Worm (Caenorhabditis elegans) whole organism, L3 larva: ENCODE measurements around the gene F31F7.2.

Experiments used
- ZK546.5 ChIP-seq: sonication (generic microtip); optimal IDR thresholded peaks from 2 replicates; lab custom pipeline; 2017; ENCODE audit warnings: missing biosample characterization, missing genetic modification characterization
- aly-2 ChIP-seq: fragments of 150-350 bp; optimal IDR thresholded peaks from 2 replicates; lab custom pipeline; 2014; ENCODE audit warnings: missing biosample characterization, missing genetic modification characterization
- ama-1 ChIP-seq: fragments of 150-350 bp; optimal IDR thresholded peaks from 2 replicates; lab custom pipeline; 2018
- ceh-16 ChIP-seq: sonication (generic microtip); optimal IDR thresholded peaks from 2 replicates; lab custom pipeline; 2017; ENCODE audit warnings: missing biosample characterization, missing genetic modification characterization
- ceh-28 ChIP-seq: fragments of 150-350 bp; optimal IDR thresholded peaks from 2 replicates; lab custom pipeline; 2014; ENCODE audit warnings: missing biosample characterization, missing genetic modification reagents, missing genetic modification characterization
- ceh-82 ChIP-seq: fragments of 150-350 bp; optimal IDR thresholded peaks from 2 replicates; lab custom pipeline; 2014; ENCODE audit warnings: missing biosample characterization, missing genetic modification characterization
- egl-27 ChIP-seq: sonication (generic microtip); optimal IDR thresholded peaks from 4 replicates; lab custom pipeline; 2017; ENCODE audit warnings: missing biosample characterization, missing genetic modification reagents, missing genetic modification characterization
- elt-1 ChIP-seq: fragments of 150-350 bp; optimal IDR thresholded peaks from 2 replicates; lab custom pipeline; 2014; ENCODE audit warnings: missing biosample characterization, missing genetic modification characterization
- elt-2 ChIP-seq: sonication (generic microtip); optimal IDR thresholded peaks from 2 replicates; lab custom pipeline; 2016; ENCODE audit warnings: missing genetic modification reagents, mild to moderate bottlenecking, missing genetic modification characterization, missing compliant biosample characterization
- elt-3 ChIP-seq, 3 experiments: fragments of 150-350 bp in 1 of 3; sonication (generic microtip) in 2 of 3; optimal IDR thresholded peaks; 2 replicates in 2 of 3; 4 replicates in 1 of 3; lab custom pipeline; 2014 to 2017; ENCODE audit warnings: missing biosample characterization in 3 of 3, missing genetic modification characterization in 3 of 3
- fkh-2 ChIP-seq: fragments of 150-350 bp; optimal IDR thresholded peaks from 2 replicates; lab custom pipeline; 2014; ENCODE audit warnings: missing biosample characterization, missing genetic modification reagents, missing genetic modification characterization
- fos-1 ChIP-seq: fragments of 150-350 bp; optimal IDR thresholded peaks from 2 replicates; lab custom pipeline; 2014; ENCODE audit warnings: missing biosample characterization, missing genetic modification characterization
- hmg-11 ChIP-seq: sonication (generic microtip); optimal IDR thresholded peaks from 2 replicates; lab custom pipeline; 2016; ENCODE audit warnings: missing genetic modification characterization, missing compliant biosample characterization
- jun-1 ChIP-seq: fragments of 150-350 bp; optimal IDR thresholded peaks from 2 replicates; lab custom pipeline; 2014; ENCODE audit warnings: missing biosample characterization, missing genetic modification reagents, missing genetic modification characterization
- lin-15B ChIP-seq: fragments of 150-350 bp; optimal IDR thresholded peaks from 2 replicates; lab custom pipeline; 2014; ENCODE audit warnings: missing biosample characterization, missing genetic modification characterization
- mdl-1 ChIP-seq: fragments of 150-350 bp; optimal IDR thresholded peaks from 2 replicates; lab custom pipeline; 2014; ENCODE audit warnings: missing biosample characterization, missing genetic modification characterization
- mml-1 ChIP-seq: fragments of 150-350 bp; sonication (generic microtip); optimal IDR thresholded peaks from 3 replicates; lab custom pipeline; 2014; ENCODE audit warnings: missing biosample characterization, missing genetic modification characterization
- nfya-1 ChIP-seq: sonication (generic microtip); optimal IDR thresholded peaks from 2 replicates; lab custom pipeline; 2017; ENCODE audit warnings: missing genetic modification characterization, mild to moderate bottlenecking, missing compliant biosample characterization, antibody characterized with exemption, moderate library complexity; ENCODE audit not compliant: insufficient read depth
- nhr-11 ChIP-seq: fragments of 150-350 bp; optimal IDR thresholded peaks from 2 replicates; lab custom pipeline; 2014; ENCODE audit warnings: missing biosample characterization, missing genetic modification characterization
- nhr-12 ChIP-seq: fragments of 150-350 bp; optimal IDR thresholded peaks from 2 replicates; lab custom pipeline; 2014; ENCODE audit warnings: missing biosample characterization, missing genetic modification characterization
- nhr-23 ChIP-seq: fragments of 150-350 bp; optimal IDR thresholded peaks from 2 replicates; lab custom pipeline; 2014; ENCODE audit warnings: missing biosample characterization, missing genetic modification reagents, missing genetic modification characterization
- nhr-237 ChIP-seq: fragments of 150-350 bp; optimal IDR thresholded peaks from 2 replicates; lab custom pipeline; 2014; ENCODE audit warnings: missing biosample characterization, missing genetic modification characterization
- nhr-25 ChIP-seq: sonication (generic microtip); optimal IDR thresholded peaks from 2 replicates; lab custom pipeline; 2017; ENCODE audit warnings: missing biosample characterization, missing genetic modification characterization
- nhr-28 ChIP-seq: fragments of 150-350 bp; optimal IDR thresholded peaks from 2 replicates; lab custom pipeline; 2014; ENCODE audit warnings: missing biosample characterization, missing genetic modification characterization
- nhr-43 ChIP-seq: sonication (generic microtip); optimal IDR thresholded peaks from 2 replicates; lab custom pipeline; 2016; ENCODE audit warnings: mild to moderate bottlenecking, missing genetic modification characterization, missing compliant biosample characterization; ENCODE audit not compliant: poor library complexity, severe bottlenecking
- nhr-67 ChIP-seq: fragments of 150-350 bp; optimal IDR thresholded peaks from 2 replicates; lab custom pipeline; 2014; ENCODE audit warnings: missing biosample characterization, missing genetic modification characterization
- nhr-76 ChIP-seq: fragments of 150-350 bp; sonication (generic microtip); optimal IDR thresholded peaks from 5 replicates; lab custom pipeline; 2014; ENCODE audit warnings: missing biosample characterization, missing genetic modification characterization
- nhr-77 ChIP-seq: fragments of 150-350 bp; optimal IDR thresholded peaks from 2 replicates; lab custom pipeline; 2014; ENCODE audit warnings: missing biosample characterization, missing genetic modification characterization
- pha-4 ChIP-seq: fragments of 150-350 bp; optimal IDR thresholded peaks from 2 replicates; lab custom pipeline; 2014; ENCODE audit warnings: missing biosample characterization, missing genetic modification reagents, missing genetic modification characterization
- pqm-1 ChIP-seq: fragments of 150-350 bp; optimal IDR thresholded peaks from 2 replicates; lab custom pipeline; 2017; ENCODE audit warnings: missing biosample characterization, missing genetic modification characterization, inconsistent platforms
- sea-2 ChIP-seq: fragments of 150-350 bp; sonication (generic microtip); optimal IDR thresholded peaks from 4 replicates; lab custom pipeline; 2014; ENCODE audit warnings: missing biosample characterization, missing genetic modification reagents, missing genetic modification characterization
- snpc-4 ChIP-seq: fragments of 150-350 bp; optimal IDR thresholded peaks from 2 replicates; lab custom pipeline; 2014; ENCODE audit warnings: missing biosample characterization, missing genetic modification characterization
- tbx-2 ChIP-seq: sonication (generic microtip); optimal IDR thresholded peaks from 2 replicates; lab custom pipeline; 2016; ENCODE audit warnings: mild to moderate bottlenecking, missing genetic modification characterization, missing compliant biosample characterization
- unc-39 ChIP-seq: sonication (generic microtip); optimal IDR thresholded peaks from 4 replicates; lab custom pipeline; 2017; ENCODE audit warnings: missing biosample characterization, missing genetic modification characterization
- unc-62 ChIP-seq: fragments of 150-350 bp; sonication (generic microtip); optimal IDR thresholded peaks from 4 replicates; lab custom pipeline; 2014; ENCODE audit warnings: missing biosample characterization, missing genetic modification reagents, missing genetic modification characterization
- zag-1 ChIP-seq: fragments of 150-350 bp; optimal IDR thresholded peaks from 2 replicates; lab custom pipeline; 2014; ENCODE audit warnings: missing biosample characterization, missing genetic modification characterization
- ztf-11 ChIP-seq: fragments of 150-350 bp; optimal IDR thresholded peaks from 2 replicates; lab custom pipeline; 2014; ENCODE audit warnings: missing biosample characterization, missing genetic modification characterization

Gene F31F7.2

DNA sequence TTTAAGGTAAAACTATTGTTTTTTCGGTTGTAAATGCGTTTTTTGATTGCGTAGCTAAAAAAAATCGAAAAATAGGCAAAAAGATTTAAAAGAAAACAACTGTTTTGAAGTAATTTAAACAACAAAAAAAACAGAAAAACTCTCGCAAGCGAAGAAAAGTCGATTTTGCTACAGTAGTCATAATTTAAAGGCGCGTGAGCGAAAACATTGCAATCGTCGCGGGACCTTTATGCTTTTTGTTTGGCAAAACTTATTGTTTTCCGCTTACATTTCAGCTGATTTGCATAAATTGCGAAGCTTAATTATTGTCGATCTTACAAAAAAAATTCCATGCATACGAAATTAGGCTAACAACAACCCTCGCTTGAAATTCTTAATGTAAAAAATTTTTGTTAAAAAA is 2.7 kb upstream of the F31F7.2 start:
- TF ChIP-seq nhr-237 (tag; lab: Kevin White, UChicago): no peak
- no peak for TF ChIP-seq ZK546.5 (tag; lab: Kevin White, UChicago)
- no peak for TF ChIP-seq nhr-12 (tag; lab: Kevin White, UChicago)
- no peak for TF ChIP-seq elt-3 (tag; optimal IDR thresholded peaks at IDR 0.05; lab: Kevin White, UChicago)
- no peak for TF ChIP-seq nhr-23 (tag; lab: Kevin White, UChicago)
- no peak for TF ChIP-seq lin-15B (tag; lab: Kevin White, UChicago)
- TF ChIP-seq aly-2 (tag; lab: Kevin White, UChicago): no peak

- TF ChIP-seq jun-1 (tag; lab: Kevin White, UChicago) (no peak), ceh-82 (tag; lab: Kevin White, UChicago) (no peak), snpc-4 (tag; lab: Kevin White, UChicago) (no peak), hmg-11 (tag; lab: Kevin White, UChicago) (no peak), unc-62 (GFP tag; lab: Kevin White, UChicago) (no peak), mml-1 (no peak), nhr-25 (tag; lab: Kevin White, UChicago) (no peak), nhr-28 (no peak), zag-1 (tag; lab: Kevin White, UChicago) (no peak), unc-39 (no peak), nhr-77 (tag; lab: Kevin White, UChicago) (no peak), ceh-16 (no peak), mdl-1 (no peak), nhr-76 (tag; lab: Kevin White, UChicago) (no peak), aly-2 (tag; lab: Kevin White, UChicago) (no peak), ceh-28 (tag; lab: Kevin White, UChicago) (no peak), elt-1 (no peak), nhr-11 (no peak), elt-3 (tag; optimal IDR thresholded peaks at IDR 0.05; lab: Kevin White, UChicago) (no peak)
These were observed 2.1 kb upstream of the F31F7.2 start for ce11 chrV:6268526-6268925.

DNA sequence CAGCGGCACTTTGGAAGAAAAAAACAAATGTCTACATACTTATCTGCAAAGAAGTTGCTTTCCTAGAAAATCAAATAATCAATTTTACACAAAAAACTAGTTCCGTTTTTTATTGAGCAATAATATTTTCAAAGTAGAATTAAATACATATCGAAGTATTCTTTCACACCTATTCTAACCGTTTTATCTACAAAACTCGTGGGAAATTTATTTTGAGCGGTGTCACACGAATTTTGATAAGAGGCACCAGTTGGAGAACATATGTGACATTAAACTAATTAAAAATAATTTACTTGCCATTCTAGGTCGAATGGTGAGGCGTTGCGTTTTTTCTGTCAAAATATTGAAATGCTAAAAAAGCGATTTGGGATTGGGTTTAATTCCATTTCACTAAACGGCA is 1.7 kb upstream of the F31F7.2 start:
- TF ChIP-seq elt-2 (tag; lab: Kevin White, UChicago) (peak; percentile 61), elt-3 (tag; optimal IDR thresholded peaks at IDR 0.05; lab: Kevin White, UChicago) (no peak), pha-4 (tag; lab: Kevin White, UChicago) (peak; percentile 43)
- TF ChIP-seq, all 47 proteins: peak for 2

ce11 chrV:6270097-6270496 is 555 bp upstream of the F31F7.2 start:
- TF ChIP-seq nhr-76 (tag; lab: Kevin White, UChicago) (no peak), ceh-28 (tag; lab: Kevin White, UChicago) (no peak), lin-15B (tag; lab: Kevin White, UChicago) (no peak), sea-2 (GFP tag; lab: Kevin White, UChicago) (no peak), nfya-1 (tag; lab: Kevin White, UChicago) (peak; percentile 19), pha-4 (tag; lab: Kevin White, UChicago) (peak; percentile 67), mdl-1 (no peak)
- TF ChIP-seq, all 47 proteins: peak for 2

ce11 chrV:6275209-6275608 is 4.6 kb downstream of the F31F7.2 start:
- TF ChIP-seq egl-27 (tag; lab: Kevin White, UChicago): peak; percentile 34
- TF ChIP-seq nhr-11: no peak
- TF ChIP-seq jun-1 (tag; lab: Kevin White, UChicago): peak; percentile 88
- peak; percentile 83 for TF ChIP-seq nhr-43 (tag; lab: Kevin White, UChicago)
- peak; percentile 12 for TF ChIP-seq tbx-2 (tag; lab: Kevin White, UChicago)
- no peak for TF ChIP-seq lin-15B (tag; lab: Kevin White, UChicago)
- no peak for TF ChIP-seq ama-1 (lab: Kevin White, UChicago)
- peak; percentile 76 for TF ChIP-seq nhr-23 (tag; lab: Kevin White, UChicago)
- no peak for TF ChIP-seq nhr-67
- peak; percentile 60 for TF ChIP-seq pha-4 (tag; lab: Kevin White, UChicago)
- no peak for TF ChIP-seq ztf-11 (tag; lab: Kevin White, UChicago)
- TF ChIP-seq nhr-25 (tag; lab: Kevin White, UChicago): peak; percentile 44
- no peak for TF ChIP-seq unc-39
- TF ChIP-seq pqm-1 (tag; lab: Kevin White, UChicago): peak; percentile 96
- no peak for TF ChIP-seq elt-1
- no peak for TF ChIP-seq fkh-2 (tag; lab: Kevin White, UChicago)
- peak; percentile 97 for TF ChIP-seq elt-2 (tag; lab: Kevin White, UChicago)
- no peak for TF ChIP-seq nhr-76 (tag; lab: Kevin White, UChicago)
- TF ChIP-seq elt-3 (tag; optimal IDR thresholded peaks at IDR 0.05; lab: Kevin White, UChicago): peak in 1 of 3 experiments; percentile 69
- no peak for TF ChIP-seq fos-1 (tag; lab: Kevin White, UChicago)
